Fruit fly (Drosophila melanogaster): ENCODE data around the gene CG9649.

Gene CG9649

dm6 chr3R:14217839-14218238, at the start of gene CG9649:
TSS of gene CG9649 (minus strand) at chr3R:14217882.
- TF ChIP-seq ttk (optimal IDR thresholded peaks at IDR 0.05) (no peak), h (optimal IDR thresholded peaks at IDR 0.05) (no peak), insv (optimal IDR thresholded peaks at IDR 0.05) (no peak), psq (optimal IDR thresholded peaks at IDR 0.05) (no peak)

- no peak for TF ChIP-seq Sin3A (optimal IDR thresholded peaks at IDR 0.05)
- no peak for TF ChIP-seq ttk (optimal IDR thresholded peaks at IDR 0.05)
Measured at dm6 chr3R:14262087-14262486, 44.4 kb upstream of the CG9649 start, which contains the start of the genes CG14839 and CG14841. TSS of gene CG14839 (plus strand) at chr3R:14262387. TSS of gene CG14841 (minus strand) at chr3R:14262418.

DNA sequence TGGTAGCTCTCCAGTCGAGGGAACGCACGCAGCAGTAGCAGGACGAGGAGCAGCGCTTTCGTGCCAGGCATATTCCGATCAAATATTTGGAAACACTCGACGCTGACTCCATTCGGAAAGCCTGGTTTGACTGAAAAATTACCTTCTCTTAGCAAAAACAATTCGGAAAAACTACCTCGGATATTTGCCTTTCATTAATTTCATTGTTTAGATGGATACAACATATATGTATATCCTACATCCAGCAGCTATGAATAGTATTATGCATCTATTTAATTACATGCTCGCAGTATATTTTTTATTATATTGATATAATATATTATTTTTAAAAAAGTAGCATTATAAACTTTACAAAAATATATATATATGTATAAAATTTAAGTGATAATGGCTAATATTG, 43.4 kb upstream of the CG9649 start, which contains the start of gene CG14840:
TSS of gene CG14840 (minus strand) at position 101 of the 400 bp plus-strand sequence.
- TF ChIP-seq Sin3A (optimal IDR thresholded peaks at IDR 0.05) (no peak), h (optimal IDR thresholded peaks at IDR 0.05) (no peak), ttk (optimal IDR thresholded peaks at IDR 0.05) (no peak), psq (optimal IDR thresholded peaks at IDR 0.05) (no peak), insv (optimal IDR thresholded peaks at IDR 0.05) (no peak), Myc (optimal IDR thresholded peaks at IDR 0.05) (no peak)

- TF ChIP-seq insv (optimal IDR thresholded peaks at IDR 0.05) (no peak), Myc (optimal IDR thresholded peaks at IDR 0.05) (no peak), ttk (optimal IDR thresholded peaks at IDR 0.05) (no peak), psq (optimal IDR thresholded peaks at IDR 0.05) (no peak), h (optimal IDR thresholded peaks at IDR 0.05) (no peak), Sin3A (optimal IDR thresholded peaks at IDR 0.05) (no peak)
Measured at dm6 chr3R:14259821-14260220, 42.1 kb upstream of the CG9649 start, which contains the start of gene MetRS-m. TSS of gene MetRS-m (minus strand) at chr3R:14259991.

- no peak for TF ChIP-seq psq (optimal IDR thresholded peaks at IDR 0.05)
- TF ChIP-seq insv (optimal IDR thresholded peaks at IDR 0.05) = no peak
- TF ChIP-seq Myc (optimal IDR thresholded peaks at IDR 0.05) = no peak
- TF ChIP-seq ttk (optimal IDR thresholded peaks at IDR 0.05) = no peak
- no peak for TF ChIP-seq Sin3A (optimal IDR thresholded peaks at IDR 0.05)
- no peak for TF ChIP-seq h (optimal IDR thresholded peaks at IDR 0.05)
Measured at dm6 chr3R:14255808-14256207, 38.1 kb upstream of the CG9649 start, which contains the start of gene CG43179. TSS of gene CG43179 (plus strand) at chr3R:14256108.

DNA sequence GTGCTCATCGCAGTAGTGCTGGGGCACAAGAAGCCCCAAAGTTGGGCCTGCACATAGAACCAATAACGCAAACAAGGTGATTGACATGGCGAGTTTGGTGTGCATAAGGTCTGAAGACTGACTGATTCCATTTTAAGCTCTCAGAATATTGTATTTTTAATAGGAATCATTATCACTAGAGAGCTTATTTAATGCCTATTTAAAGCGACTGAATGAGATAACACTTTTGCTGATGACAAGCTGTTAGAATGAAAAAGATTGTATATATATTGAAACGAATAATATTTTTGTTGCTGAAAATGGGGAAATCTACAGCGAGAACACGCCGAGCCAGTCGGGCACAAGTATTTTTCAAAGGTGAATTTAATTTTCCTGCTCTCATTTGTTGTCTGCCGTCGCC, 27.7 kb upstream of the CG9649 start, which contains the start of gene CG9616:
TSS of gene CG9616 (minus strand) at position 101 of the 400 bp plus-strand sequence.
- TF ChIP-seq psq (optimal IDR thresholded peaks at IDR 0.05) = no peak
- no peak for TF ChIP-seq Sin3A (optimal IDR thresholded peaks at IDR 0.05)
- TF ChIP-seq Myc (optimal IDR thresholded peaks at IDR 0.05) = no peak
- no peak for TF ChIP-seq ttk (optimal IDR thresholded peaks at IDR 0.05)
- TF ChIP-seq h (optimal IDR thresholded peaks at IDR 0.05) = no peak
- no peak for TF ChIP-seq insv (optimal IDR thresholded peaks at IDR 0.05)

dm6 chr3R:14244577-14244976, 26.9 kb upstream of the CG9649 start, which contains the start of gene CG43291:
TSS of gene CG43291 (minus strand) at chr3R:14244677.
- TF ChIP-seq ttk (optimal IDR thresholded peaks at IDR 0.05) = no peak
- TF ChIP-seq insv (optimal IDR thresholded peaks at IDR 0.05) = no peak
- TF ChIP-seq h (optimal IDR thresholded peaks at IDR 0.05) = no peak
- TF ChIP-seq Myc (optimal IDR thresholded peaks at IDR 0.05) = no peak
- no peak for TF ChIP-seq psq (optimal IDR thresholded peaks at IDR 0.05)
- TF ChIP-seq Sin3A (optimal IDR thresholded peaks at IDR 0.05) = no peak

DNA sequence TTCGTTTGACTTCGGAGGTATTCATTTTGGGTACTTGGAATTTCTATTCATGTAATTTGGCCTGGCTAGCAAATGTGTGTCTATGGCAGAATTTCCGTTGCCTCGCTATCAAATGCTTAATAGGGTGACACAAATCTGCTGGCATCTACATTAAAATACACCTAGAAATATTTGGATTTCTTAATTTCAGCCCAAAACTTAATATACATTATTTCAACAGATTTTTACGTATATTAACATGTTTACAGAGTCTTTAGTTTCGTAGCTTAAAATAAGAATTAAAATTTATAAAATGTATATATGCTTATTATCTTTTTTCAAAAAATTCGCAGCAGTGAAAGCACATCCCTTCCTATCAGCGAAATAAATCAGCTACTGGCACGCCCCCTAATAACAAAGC, 11.4 kb upstream of the CG9649 start, which contains the start of gene CG9624:
TSS of gene CG9624 (minus strand) at position 101 of the 400 bp plus-strand sequence.
- TF ChIP-seq h (optimal IDR thresholded peaks at IDR 0.05) (no peak), Sin3A (optimal IDR thresholded peaks at IDR 0.05) (no peak), ttk (optimal IDR thresholded peaks at IDR 0.05) (no peak), psq (optimal IDR thresholded peaks at IDR 0.05) (no peak), insv (optimal IDR thresholded peaks at IDR 0.05) (no peak), Myc (optimal IDR thresholded peaks at IDR 0.05) (no peak)

DNA sequence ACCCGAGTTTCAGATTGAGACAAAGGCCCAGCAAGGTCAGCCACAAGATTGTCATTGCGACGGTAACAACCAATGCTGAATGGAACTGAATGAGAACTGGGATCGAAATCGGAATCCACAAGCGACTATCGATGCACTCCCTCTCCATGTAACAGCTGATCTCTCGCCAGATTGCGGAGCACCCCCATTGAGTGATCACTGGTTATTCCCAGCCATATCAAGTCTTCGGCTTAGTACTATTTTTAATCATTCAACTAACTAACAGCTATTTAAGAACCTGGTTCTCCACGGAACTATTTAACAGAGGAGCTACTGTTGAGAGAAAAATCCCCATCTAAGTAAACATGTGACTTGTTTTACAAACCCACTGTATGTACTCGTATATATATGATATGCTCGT, 9.0 kb upstream of the CG9649 start, which contains the start of gene CG9631:
TSS of gene CG9631 (minus strand) at position 101 of the 400 bp plus-strand sequence.
- TF ChIP-seq ttk (optimal IDR thresholded peaks at IDR 0.05) (no peak), h (optimal IDR thresholded peaks at IDR 0.05) (no peak), psq (optimal IDR thresholded peaks at IDR 0.05) (no peak), Sin3A (optimal IDR thresholded peaks at IDR 0.05) (no peak), Myc (optimal IDR thresholded peaks at IDR 0.05) (no peak), insv (optimal IDR thresholded peaks at IDR 0.05) (no peak)

DNA sequence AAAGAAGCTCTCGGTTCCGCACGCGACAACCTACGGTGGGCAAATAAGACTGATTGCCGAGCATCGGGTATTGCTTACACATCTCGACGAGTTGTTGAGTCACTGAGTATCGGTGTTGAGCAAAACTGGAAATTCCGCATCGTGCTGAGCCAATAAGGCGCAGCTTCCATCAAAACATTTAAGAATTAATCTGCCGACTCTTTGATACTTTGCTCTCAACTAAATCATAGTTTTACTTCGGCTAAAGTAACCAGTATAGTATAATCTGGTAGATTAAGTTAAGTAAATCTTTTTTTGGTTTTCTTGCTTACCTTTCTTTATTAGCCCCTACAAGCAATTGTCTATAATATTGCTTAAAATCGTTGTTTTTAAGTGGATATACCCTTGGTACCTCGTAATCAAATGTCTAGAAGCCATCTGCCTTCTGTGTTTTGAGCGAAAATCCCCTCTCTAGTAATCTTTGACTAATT, 6.5 kb upstream of the CG9649 start, which contains the start of gene Sp212:
TSS of gene Sp212 (minus strand) at position 51 of the 470 bp plus-strand sequence.
- no peak for TF ChIP-seq Myc (optimal IDR thresholded peaks at IDR 0.05)
- no peak for TF ChIP-seq h (optimal IDR thresholded peaks at IDR 0.05)
- TF ChIP-seq psq (optimal IDR thresholded peaks at IDR 0.05) = no peak
- no peak for TF ChIP-seq insv (optimal IDR thresholded peaks at IDR 0.05)
- TF ChIP-seq ttk (optimal IDR thresholded peaks at IDR 0.05) = no peak
- TF ChIP-seq Sin3A (optimal IDR thresholded peaks at IDR 0.05) = no peak

DNA sequence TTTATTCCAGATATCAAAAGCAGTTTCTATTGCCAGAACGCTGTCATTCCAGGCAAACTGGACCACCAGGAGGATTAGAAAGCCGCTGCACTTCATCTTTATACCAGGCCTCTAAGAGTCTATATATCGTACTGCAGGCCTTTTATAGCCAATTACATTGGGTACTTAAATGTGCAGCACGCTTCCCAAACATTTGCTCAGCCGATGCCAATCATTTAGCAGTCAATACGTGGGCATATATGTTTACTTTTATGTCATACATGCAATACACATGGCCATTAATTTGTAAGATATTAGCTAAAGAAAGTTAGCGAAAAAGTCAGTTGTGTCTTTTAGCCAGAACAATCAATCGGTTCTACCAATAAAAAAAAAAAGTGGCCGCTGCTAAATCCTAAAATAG, 3.8 kb upstream of the CG9649 start, which contains the start of gene CG33109:
TSS of gene CG33109 (minus strand) at position 101 of the 400 bp plus-strand sequence.
- no peak for TF ChIP-seq Myc (optimal IDR thresholded peaks at IDR 0.05)
- no peak for TF ChIP-seq ttk (optimal IDR thresholded peaks at IDR 0.05)
- TF ChIP-seq Sin3A (optimal IDR thresholded peaks at IDR 0.05) = no peak
- TF ChIP-seq insv (optimal IDR thresholded peaks at IDR 0.05) = no peak
- TF ChIP-seq h (optimal IDR thresholded peaks at IDR 0.05) = no peak
- no peak for TF ChIP-seq psq (optimal IDR thresholded peaks at IDR 0.05)

DNA sequence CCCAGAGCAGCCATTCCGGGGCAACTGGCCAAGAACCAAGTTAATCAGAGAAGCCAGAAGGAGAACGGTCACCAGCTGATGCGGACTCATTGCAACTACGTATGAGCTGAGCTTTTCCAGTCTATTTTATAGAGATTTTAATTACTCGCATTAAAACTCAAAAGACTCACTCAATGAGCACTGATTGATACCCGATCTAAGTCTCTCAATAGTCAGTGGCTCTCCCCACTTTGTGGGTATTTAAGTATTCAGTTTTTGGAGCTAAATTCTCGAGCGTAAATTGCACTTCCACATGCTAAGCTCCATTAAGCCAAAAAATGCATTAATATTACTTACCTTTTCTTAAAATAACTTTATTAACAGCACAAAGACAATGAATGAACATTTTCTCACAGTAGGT, 2.4 kb upstream of the CG9649 start, which contains the start of gene CG31326:
TSS of gene CG31326 (minus strand) at position 101 of the 400 bp plus-strand sequence.
- TF ChIP-seq insv (optimal IDR thresholded peaks at IDR 0.05) (no peak), Sin3A (optimal IDR thresholded peaks at IDR 0.05) (no peak), Myc (optimal IDR thresholded peaks at IDR 0.05) (no peak), h (optimal IDR thresholded peaks at IDR 0.05) (no peak), psq (optimal IDR thresholded peaks at IDR 0.05) (no peak), ttk (optimal IDR thresholded peaks at IDR 0.05) (no peak)

Measured in Kc167 (cell line).